Fruit fly (Drosophila melanogaster) whole organism, pupa: ENCODE data around the gene Lk6.
A peak's percentile ranks its signal among the peaks of the same experiment; 100 is the strongest.

Source experiments
- CG10348 ChIP-seq: fragments of 200-800 bp; sonication (Bioruptor generic); IDR thresholded peaks from 2 replicates; pipeline ENCODE4 v1.3.6; 2022; ENCODE audit warnings: missing biosample characterization, missing genetic modification characterization
- CG12605 ChIP-seq: fragments of 200-800 bp; sonication (Bioruptor generic); IDR thresholded peaks from 2 replicates; pipeline ENCODE4 v1.3.6; 2022; ENCODE audit warnings: missing biosample characterization, missing genetic modification characterization
- CG13204 ChIP-seq: fragments of 200-800 bp; sonication (Bioruptor generic); optimal IDR thresholded peaks from 2 replicates; lab custom pipeline; 2018; ENCODE audit warnings: missing biosample characterization, mild to moderate bottlenecking, missing genetic modification characterization, moderate library complexity
- CG14655 ChIP-seq: fragments of 200-800 bp; sonication (Bioruptor generic); optimal IDR thresholded peaks from 3 replicates; lab custom pipeline; 2017; ENCODE audit warnings: mild to moderate bottlenecking, missing biosample characterization, missing genetic modification reagents, missing genetic modification characterization
- CG15710 ChIP-seq: fragments of 200-800 bp; sonication (Bioruptor generic); optimal IDR thresholded peaks from 2 replicates; lab custom pipeline; 2018; ENCODE audit warnings: missing biosample characterization, mild to moderate bottlenecking, missing genetic modification characterization, moderate library complexity
- CG17806 ChIP-seq: fragments of 200-800 bp; sonication (Bioruptor generic); optimal IDR thresholded peaks from 2 replicates; lab custom pipeline; 2018; ENCODE audit warnings: missing biosample characterization, mild to moderate bottlenecking, missing genetic modification characterization, moderate library complexity
- CG32121 ChIP-seq: fragments of 200-800 bp; sonication (Bioruptor generic); IDR thresholded peaks from 2 replicates; pipeline ENCODE4 v1.3.6; 2022; ENCODE audit warnings: missing biosample characterization, missing genetic modification characterization
- CG34367 ChIP-seq: fragments of 200-800 bp; sonication (Bioruptor generic); optimal IDR thresholded peaks from 2 replicates; lab custom pipeline; 2018; ENCODE audit warnings: missing biosample characterization, mild to moderate bottlenecking, missing genetic modification characterization
- CG4496 ChIP-seq: fragments of 200-800 bp; sonication (Bioruptor generic); IDR thresholded peaks from 3 replicates; pipeline ENCODE4 v1.3.6; 2022; ENCODE audit warnings: missing biosample characterization, missing genetic modification characterization
- CG8159 ChIP-seq: fragments of 200-800 bp; sonication (Bioruptor generic); optimal IDR thresholded peaks from 3 replicates; lab custom pipeline; 2018; ENCODE audit warnings: missing biosample characterization, mild to moderate bottlenecking, missing genetic modification characterization, moderate library complexity
- CG8301 ChIP-seq: fragments of 200-800 bp; sonication (Bioruptor generic); optimal IDR thresholded peaks from 2 replicates; lab custom pipeline; 2018; ENCODE audit warnings: missing biosample characterization, mild to moderate bottlenecking, missing genetic modification characterization
- CG9948 ChIP-seq: fragments of 200-800 bp; sonication (Bioruptor generic); optimal IDR thresholded peaks from 2 replicates; lab custom pipeline; 2018; ENCODE audit warnings: missing biosample characterization, mild to moderate bottlenecking, missing genetic modification characterization, moderate library complexity
- D1 ChIP-seq: fragments of 200-800 bp; sonication (Bioruptor generic); optimal IDR thresholded peaks from 2 replicates; lab custom pipeline; 2018; ENCODE audit warnings: missing biosample characterization, mild to moderate bottlenecking, missing genetic modification characterization, moderate library complexity
- EcR ChIP-seq: fragments of 200-800 bp; sonication (Bioruptor generic); optimal IDR thresholded peaks from 3 replicates; lab custom pipeline; 2019; ENCODE audit warnings: missing biosample characterization, missing genetic modification characterization, mild to moderate bottlenecking, moderate library complexity, missing genetic modification reagents
- Ets98B ChIP-seq: fragments of 200-800 bp; sonication (Bioruptor generic); IDR thresholded peaks from 2 replicates; pipeline ENCODE4 v1.3.6; 2022; ENCODE audit warnings: missing biosample characterization, missing genetic modification characterization
- Pif1A ChIP-seq: fragments of 200-800 bp; sonication (Bioruptor generic); optimal IDR thresholded peaks from 3 replicates; lab custom pipeline; 2016; ENCODE audit warnings: missing biosample characterization, missing genetic modification characterization
- Pif1B ChIP-seq: fragments of 200-800 bp; sonication (Bioruptor generic); optimal IDR thresholded peaks from 3 replicates; lab custom pipeline; 2016; ENCODE audit warnings: missing biosample characterization, missing genetic modification characterization
- Snoo ChIP-seq: fragments of 200-800 bp; sonication (Bioruptor generic); optimal IDR thresholded peaks from 3 replicates; lab custom pipeline; 2017; ENCODE audit warnings: missing biosample characterization, mild to moderate bottlenecking, missing genetic modification characterization, inconsistent platforms
- fd96Ca ChIP-seq: fragments of 200-800 bp; sonication (Bioruptor generic); IDR thresholded peaks from 3 replicates; pipeline ENCODE4 v1.3.6; 2022; ENCODE audit warnings: missing biosample characterization, missing genetic modification characterization
- gl ChIP-seq: fragments of 200-800 bp; sonication (Bioruptor generic); optimal IDR thresholded peaks from 2 replicates; lab custom pipeline; 2018; ENCODE audit warnings: missing biosample characterization, mild to moderate bottlenecking, missing genetic modification characterization
- rn ChIP-seq: fragments of 200-800 bp; sonication (Bioruptor generic); IDR thresholded peaks from 2 replicates; pipeline ENCODE4 v1.3.6; 2022; ENCODE audit warnings: missing biosample characterization, missing genetic modification characterization

Gene Lk6

DNA sequence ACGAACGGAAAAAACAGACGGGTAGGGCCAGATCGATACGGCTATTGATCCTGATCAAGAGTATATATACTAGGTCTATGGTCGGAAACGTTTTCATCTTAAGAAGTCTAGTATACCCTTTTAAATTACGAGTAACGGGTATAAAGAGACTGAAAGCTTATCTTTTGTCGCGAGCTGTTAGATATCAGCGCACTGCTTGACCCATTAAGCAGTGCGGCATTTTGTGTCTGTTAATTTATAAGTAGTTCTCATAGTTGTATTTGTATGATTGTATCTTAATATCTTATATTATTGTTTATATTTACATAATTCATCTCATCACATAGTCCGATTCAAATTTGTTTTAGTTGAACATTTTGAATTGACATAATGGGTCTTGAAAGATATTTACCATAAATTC lies 43.4 kb upstream of the Lk6 start:
- no peak for TF ChIP-seq EcR (GFP tag; lab: Kevin White, UChicago)
- no peak for TF ChIP-seq CG17806 (tag; lab: Kevin White, UChicago)
- TF ChIP-seq Pif1B (GFP tag; lab: Kevin White, UChicago), result no peak
- no peak for TF ChIP-seq CG4496 (GFP tag; lab: Robert Waterston, UW)
- TF ChIP-seq CG13204, result no peak
- TF ChIP-seq CG8159 (tag; lab: Kevin White, UChicago), result no peak
- no peak for TF ChIP-seq fd96Ca
- TF ChIP-seq Ets98B (GFP tag; lab: Robert Waterston, UW), result no peak
- TF ChIP-seq CG12605 (GFP tag; lab: Robert Waterston, UW), result no peak
- no peak for TF ChIP-seq CG10348 (GFP tag; lab: Robert Waterston, UW)
- TF ChIP-seq CG15710 (tag; lab: Kevin White, UChicago), result no peak
- no peak for TF ChIP-seq CG8301 (tag; lab: Kevin White, UChicago)
- no peak for TF ChIP-seq D1 (tag; lab: Kevin White, UChicago)
- no peak for TF ChIP-seq CG9948
- no peak for TF ChIP-seq gl (tag; lab: Kevin White, UChicago)

DNA sequence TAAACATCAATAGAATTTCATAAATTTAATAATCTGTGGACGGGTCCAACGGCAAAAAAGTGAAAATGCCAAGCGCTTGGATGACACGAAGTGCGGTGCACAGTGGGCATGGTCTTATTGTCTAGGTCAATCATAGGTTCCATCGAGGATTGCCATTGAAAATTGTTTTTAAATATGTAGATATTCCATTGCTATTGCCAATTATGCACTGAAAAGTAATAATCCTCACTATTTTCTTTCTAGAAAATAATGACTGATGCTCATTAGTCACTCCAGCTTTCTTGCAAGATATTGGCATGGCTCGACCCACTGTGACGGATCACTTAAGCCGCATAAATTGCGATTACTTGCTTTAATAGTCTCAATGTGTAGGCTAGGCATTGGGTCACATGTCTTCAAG lies 42.5 kb upstream of the Lk6 start:
- TF ChIP-seq CG9948, result peak; percentile 43
- peak; percentile 45 for TF ChIP-seq CG15710 (tag; lab: Kevin White, UChicago)
- TF ChIP-seq CG4496 (GFP tag; lab: Robert Waterston, UW), result peak; percentile 67
- TF ChIP-seq fd96Ca, result peak; percentile 66; the same call in 2 of the 3 replicates
- no peak for TF ChIP-seq D1 (tag; lab: Kevin White, UChicago)
- TF ChIP-seq CG32121, result peak; percentile 31; the same call in 1 of the 2 replicates
- TF ChIP-seq gl (tag; lab: Kevin White, UChicago), result no peak
- peak; percentile 17 for TF ChIP-seq Pif1B (GFP tag; lab: Kevin White, UChicago)
- TF ChIP-seq Pif1A (GFP tag; lab: Kevin White, UChicago), result peak; percentile 72
- TF ChIP-seq CG17806 (tag; lab: Kevin White, UChicago), result peak; percentile 52
- no peak for TF ChIP-seq CG13204
- peak; percentile 23 for TF ChIP-seq Snoo (tag; lab: Kevin White, UChicago)
- no peak for TF ChIP-seq rn
- TF ChIP-seq CG34367 (tag; lab: Kevin White, UChicago), result peak; percentile 42
- TF ChIP-seq Ets98B (GFP tag; lab: Robert Waterston, UW), result peak; percentile 56
- peak; percentile 59 for TF ChIP-seq CG14655 (GFP tag; lab: Kevin White, UChicago)
- TF ChIP-seq EcR (GFP tag; lab: Kevin White, UChicago), result no peak
- peak; percentile 34; the same call in 1 of the 2 replicates for TF ChIP-seq CG12605 (GFP tag; lab: Robert Waterston, UW)
- peak; percentile 49 for TF ChIP-seq CG8301 (tag; lab: Kevin White, UChicago)
- peak; percentile 57 for TF ChIP-seq CG8159 (tag; lab: Kevin White, UChicago)
- TF ChIP-seq CG10348 (GFP tag; lab: Robert Waterston, UW), result no peak

DNA sequence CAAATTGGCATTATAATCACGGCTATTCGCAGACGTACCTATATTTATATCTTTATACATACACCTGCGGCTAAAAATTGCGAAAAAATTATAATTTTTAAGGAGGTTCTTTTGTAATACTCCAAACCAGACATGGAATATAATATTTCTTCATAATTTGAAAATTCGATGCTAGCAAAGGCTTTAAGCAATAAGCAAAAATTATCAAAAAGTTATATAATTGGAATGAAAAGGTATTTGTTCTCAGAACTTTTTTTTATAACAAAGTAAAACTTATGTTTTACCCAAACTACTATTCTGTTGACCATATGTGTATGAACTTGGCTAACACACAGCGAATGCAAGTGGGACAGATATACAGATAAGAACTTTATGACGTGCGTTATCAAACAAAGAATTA lies 41.3 kb upstream of the Lk6 start:
- TF ChIP-seq Snoo (tag; lab: Kevin White, UChicago), result peak; percentile 22
- no peak for TF ChIP-seq CG17806 (tag; lab: Kevin White, UChicago)
- TF ChIP-seq CG34367 (tag; lab: Kevin White, UChicago), result no peak
- no peak for TF ChIP-seq CG8159 (tag; lab: Kevin White, UChicago)

DNA sequence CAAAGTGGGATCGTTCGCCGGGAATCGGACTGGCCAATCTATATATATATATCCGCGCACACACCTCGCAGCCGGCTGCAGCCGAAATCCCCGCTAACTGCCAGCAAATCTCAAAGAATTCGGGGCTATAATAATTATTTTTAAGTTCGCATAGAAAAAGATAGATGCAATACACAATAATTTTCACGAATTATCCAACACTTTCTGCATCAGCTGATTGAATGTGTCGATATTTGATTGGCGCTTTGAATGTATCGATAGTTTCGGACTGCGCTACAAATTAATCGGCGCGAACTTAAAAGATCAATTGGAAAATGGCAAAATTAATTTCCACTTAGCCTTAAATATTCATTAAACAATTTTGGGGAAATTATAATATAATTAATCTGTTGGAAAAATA lies 32.5 kb upstream of the Lk6 start, which contains the start of gene Sbf:
Sbf (minus strand) TSS at position 169 of the 400 bp plus-strand sequence.
- TF ChIP-seq Pif1B (GFP tag; lab: Kevin White, UChicago) (no peak), rn (no peak), CG17806 (tag; lab: Kevin White, UChicago) (no peak), gl (tag; lab: Kevin White, UChicago) (no peak), CG12605 (GFP tag; lab: Robert Waterston, UW) (no peak), D1 (tag; lab: Kevin White, UChicago) (no peak), EcR (GFP tag; lab: Kevin White, UChicago) (no peak), CG9948 (no peak), CG8159 (tag; lab: Kevin White, UChicago) (no peak), CG13204 (no peak)

DNA sequence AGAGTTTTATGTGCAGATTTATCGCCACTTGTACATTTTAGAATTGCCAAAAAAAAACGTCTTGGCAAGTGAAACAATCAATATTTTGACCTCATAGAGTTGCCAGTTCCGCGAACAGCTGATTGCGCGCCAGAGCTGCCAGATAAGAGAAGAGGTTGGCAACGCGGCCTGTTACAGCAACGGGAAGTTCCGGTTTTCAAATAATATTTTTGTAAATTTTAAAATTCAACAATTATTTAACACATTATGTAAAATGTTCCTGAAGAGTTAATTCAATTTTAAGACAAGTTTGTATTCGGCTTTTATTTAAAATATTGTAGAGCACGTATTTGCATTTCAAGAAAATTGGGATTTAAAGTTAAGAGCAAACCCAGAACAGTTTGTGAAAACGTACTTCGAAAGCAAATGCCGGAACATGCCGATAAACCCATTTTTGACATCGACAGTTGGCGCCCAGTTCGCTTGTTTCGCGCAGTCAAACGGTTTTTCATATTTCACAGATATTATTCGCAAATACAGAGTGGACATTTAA lies 22.5 kb upstream of the Lk6 start, which contains the start of the genes prd1 and HisCl1:
prd1 (minus strand) TSS at position 320 of the 532 bp plus-strand sequence.
HisCl1 (plus strand) TSS at position 482 of the 532 bp plus-strand sequence.
- TF ChIP-seq CG32121, result peak; percentile 51; the same call in 1 of the 2 replicates
- TF ChIP-seq fd96Ca, result peak; percentile 51; the same call in 1 of the 3 replicates
- TF ChIP-seq Ets98B (GFP tag; lab: Robert Waterston, UW), result peak; percentile 30; the same call in 1 of the 2 replicates
- no peak for TF ChIP-seq Pif1A (GFP tag; lab: Kevin White, UChicago)
- TF ChIP-seq CG8159 (tag; lab: Kevin White, UChicago), result no peak
- TF ChIP-seq CG13204, result no peak
- peak; percentile 62; the same call in 1 of the 2 replicates for TF ChIP-seq CG10348 (GFP tag; lab: Robert Waterston, UW)
- TF ChIP-seq EcR (GFP tag; lab: Kevin White, UChicago), result peak; percentile 73
- TF ChIP-seq CG14655 (GFP tag; lab: Kevin White, UChicago), result no peak
- peak; percentile 55 for TF ChIP-seq CG17806 (tag; lab: Kevin White, UChicago)
- no peak for TF ChIP-seq gl (tag; lab: Kevin White, UChicago)
- TF ChIP-seq CG9948, result peak; percentile 53
- TF ChIP-seq CG34367 (tag; lab: Kevin White, UChicago), result peak; percentile 51
- TF ChIP-seq Snoo (tag; lab: Kevin White, UChicago), result peak; percentile 67
- TF ChIP-seq CG8301 (tag; lab: Kevin White, UChicago), result no peak
- TF ChIP-seq D1 (tag; lab: Kevin White, UChicago), result no peak
- peak; percentile 64; the same call in 1 of the 3 replicates for TF ChIP-seq CG4496 (GFP tag; lab: Robert Waterston, UW)
- no peak for TF ChIP-seq CG12605 (GFP tag; lab: Robert Waterston, UW)
- TF ChIP-seq Pif1B (GFP tag; lab: Kevin White, UChicago), result no peak
- peak; percentile 57; the same call in 1 of the 2 replicates for TF ChIP-seq rn
- peak; percentile 66 for TF ChIP-seq CG15710 (tag; lab: Kevin White, UChicago)
